Worm (Caenorhabditis elegans): ENCODE measurements around the gene F13H8.12.
A peak's percentile ranks its signal among the peaks of the same experiment; 100 is the strongest.

F13H8.12 gene

ce11 chrII:6250782-6251461 is 11.4 kb upstream of the F13H8.12 start, which contains the start of gene phb-2 (continued):
- no peak for TF ChIP-seq Y75B8A.6 (GFP tag; IDR thresholded peaks at IDR 0.05)
- no peak for TF ChIP-seq mxl-2 (GFP tag; conservative IDR thresholded peaks at IDR 0.05)
- TF ChIP-seq unc-39 (tag; optimal IDR thresholded peaks at IDR 0.05) = no peak
- no peak for TF ChIP-seq F26F4.8 (GFP tag; conservative IDR thresholded peaks at IDR 0.05)
- no peak for TF ChIP-seq Y48G9A.11 (GFP tag; IDR thresholded peaks at IDR 0.05)
- no peak for TF ChIP-seq madf-5 (GFP tag; IDR thresholded peaks at IDR 0.05)
- no peak for TF ChIP-seq ztf-11 (tag; optimal IDR thresholded peaks at IDR 0.05)
- no peak for TF ChIP-seq ctbp-1 (GFP tag; IDR thresholded peaks at IDR 0.05)
- no peak for TF ChIP-seq ZK546.5 (tag; optimal IDR thresholded peaks at IDR 0.05)
- TF ChIP-seq ZK337.2 (GFP tag; IDR thresholded peaks at IDR 0.05) = no peak
- TF ChIP-seq sdz-12 (GFP tag; optimal IDR thresholded peaks at IDR 0.05) = no peak
- TF ChIP-seq gei-8 (GFP tag; optimal IDR thresholded peaks at IDR 0.05) = no peak
- no peak for TF ChIP-seq daf-16 (GFP tag; optimal IDR thresholded peaks at IDR 0.05)
- peak; percentile 83 for TF ChIP-seq daf-16 (tag; optimal IDR thresholded peaks at IDR 0.05)
- TF ChIP-seq daf-12 (tag; optimal IDR thresholded peaks at IDR 0.05) = no peak
- TF ChIP-seq daf-8 (GFP tag; IDR thresholded peaks at IDR 0.05) = no peak
- no peak for TF ChIP-seq zfp-2 (tag; optimal IDR thresholded peaks at IDR 0.05)
- no peak for TF ChIP-seq zip-2 (tag; optimal IDR thresholded peaks at IDR 0.05)
- peak; percentile 73 for TF ChIP-seq lin-38 (GFP tag; IDR thresholded peaks at IDR 0.05)
- TF ChIP-seq F49E8.2 (tag; optimal IDR thresholded peaks at IDR 0.05; ENCODE audit: borderline replicate concordance) = no peak
- TF ChIP-seq php-3 (GFP tag; IDR thresholded peaks at IDR 0.05) = 0 out of 2 replicates have a peak, but pooled peaks have one; percentile 34
- no peak for TF ChIP-seq dmd-9 (GFP tag; IDR thresholded peaks at IDR 0.05)
- no peak for TF ChIP-seq madf-9 (GFP tag; conservative IDR thresholded peaks at IDR 0.05)
- TF ChIP-seq mxl-3 (GFP tag; optimal IDR thresholded peaks at IDR 0.05) = no peak
- no peak for TF ChIP-seq aly-2 (tag; optimal IDR thresholded peaks at IDR 0.05)
- no peak for TF ChIP-seq lin-1 (GFP tag; IDR thresholded peaks at IDR 0.05)
- peak; percentile 95 for TF ChIP-seq aha-1 (tag)
- no peak for TF ChIP-seq D1046.2 (GFP tag; IDR thresholded peaks at IDR 0.05)
- no peak for TF ChIP-seq ces-1 (GFP tag; optimal IDR thresholded peaks at IDR 0.05)
- TF ChIP-seq nhr-25 (tag; optimal IDR thresholded peaks at IDR 0.05; ENCODE audit: borderline replicate concordance, insufficient read depth) = peak; percentile 54
- no peak for TF ChIP-seq ceh-32 (tag; optimal IDR thresholded peaks at IDR 0.05; ENCODE audit: poor library complexity)
- TF ChIP-seq fos-1 (tag; optimal IDR thresholded peaks at IDR 0.05) = no peak
- no peak for TF ChIP-seq lin-39 (tag; optimal IDR thresholded peaks at IDR 0.05)
- TF ChIP-seq zfp-3 (GFP tag; conservative IDR thresholded peaks at IDR 0.05) = no peak
- TF ChIP-seq mes-2 (tag; optimal IDR thresholded peaks at IDR 0.05; ENCODE audit: poor library complexity, severe bottlenecking) = peak; percentile 87
- TF ChIP-seq daf-19 (GFP tag; conservative IDR thresholded peaks at IDR 0.05) = 0 out of 2 replicates have a peak, but pooled peaks have one; percentile 18
- no peak for TF ChIP-seq set-16 (GFP tag; IDR thresholded peaks at IDR 0.05)
- TF ChIP-seq vab-7 (GFP tag; IDR thresholded peaks at IDR 0.05) = 0 out of 2 replicates have a peak, but pooled peaks have one; percentile 33
- TF ChIP-seq R02D3.7 (tag; optimal IDR thresholded peaks at IDR 0.05) = no peak
- TF ChIP-seq nhr-111 (GFP tag; optimal IDR thresholded peaks at IDR 0.05) = no peak
- TF ChIP-seq spr-1 (tag; optimal IDR thresholded peaks at IDR 0.05) = no peak
- TF ChIP-seq tag-97 (GFP tag; IDR thresholded peaks at IDR 0.05) = no peak
- peak; percentile 48; the same call in 1 of the 2 replicates for TF ChIP-seq pha-4 (GFP tag; IDR thresholded peaks at IDR 0.05)
- TF ChIP-seq pha-4 (tag; optimal IDR thresholded peaks at IDR 0.05) = peak; percentile 80
- TF ChIP-seq nhr-76 (tag; optimal IDR thresholded peaks at IDR 0.05) = no peak
- TF ChIP-seq ceh-62 (tag; optimal IDR thresholded peaks at IDR 0.05) = no peak
- no peak for TF ChIP-seq egl-43 (GFP tag; IDR thresholded peaks at IDR 0.05)
- TF ChIP-seq fkh-10 (GFP tag; optimal IDR thresholded peaks at IDR 0.05) = no peak
- no peak for TF ChIP-seq snpc-4 (tag; optimal IDR thresholded peaks at IDR 0.05)
- TF ChIP-seq rbr-2 (tag; optimal IDR thresholded peaks at IDR 0.05) = peak; percentile 68
- TF ChIP-seq lin-13 (GFP tag; optimal IDR thresholded peaks at IDR 0.05) = peak; percentile 63

Measured in whole organism, L4 larva.